Fruit fly (Drosophila melanogaster) whole organism, pupa: ENCODE data around the gene CG15767.

Experiments used
- CG10348 ChIP-seq: fragments of 200-800 bp; sonication (Bioruptor generic); IDR thresholded peaks from 2 replicates; pipeline ENCODE4 v1.3.6; 2022; ENCODE audit warnings: missing biosample characterization, missing genetic modification characterization
- CG12605 ChIP-seq: fragments of 200-800 bp; sonication (Bioruptor generic); IDR thresholded peaks from 2 replicates; pipeline ENCODE4 v1.3.6; 2022; ENCODE audit warnings: missing biosample characterization, missing genetic modification characterization
- CG13204 ChIP-seq: fragments of 200-800 bp; sonication (Bioruptor generic); optimal IDR thresholded peaks from 2 replicates; lab custom pipeline; 2018; ENCODE audit warnings: missing biosample characterization, mild to moderate bottlenecking, missing genetic modification characterization, moderate library complexity
- CG14655 ChIP-seq: fragments of 200-800 bp; sonication (Bioruptor generic); optimal IDR thresholded peaks from 3 replicates; lab custom pipeline; 2017; ENCODE audit warnings: mild to moderate bottlenecking, missing biosample characterization, missing genetic modification reagents, missing genetic modification characterization
- CG15710 ChIP-seq: fragments of 200-800 bp; sonication (Bioruptor generic); optimal IDR thresholded peaks from 2 replicates; lab custom pipeline; 2018; ENCODE audit warnings: missing biosample characterization, mild to moderate bottlenecking, missing genetic modification characterization, moderate library complexity
- CG17806 ChIP-seq: fragments of 200-800 bp; sonication (Bioruptor generic); optimal IDR thresholded peaks from 2 replicates; lab custom pipeline; 2018; ENCODE audit warnings: missing biosample characterization, mild to moderate bottlenecking, missing genetic modification characterization, moderate library complexity
- CG32121 ChIP-seq: fragments of 200-800 bp; sonication (Bioruptor generic); IDR thresholded peaks from 2 replicates; pipeline ENCODE4 v1.3.6; 2022; ENCODE audit warnings: missing biosample characterization, missing genetic modification characterization
- CG34367 ChIP-seq: fragments of 200-800 bp; sonication (Bioruptor generic); optimal IDR thresholded peaks from 2 replicates; lab custom pipeline; 2018; ENCODE audit warnings: missing biosample characterization, mild to moderate bottlenecking, missing genetic modification characterization
- CG4496 ChIP-seq: fragments of 200-800 bp; sonication (Bioruptor generic); IDR thresholded peaks from 3 replicates; pipeline ENCODE4 v1.3.6; 2022; ENCODE audit warnings: missing biosample characterization, missing genetic modification characterization
- CG8159 ChIP-seq: fragments of 200-800 bp; sonication (Bioruptor generic); optimal IDR thresholded peaks from 3 replicates; lab custom pipeline; 2018; ENCODE audit warnings: missing biosample characterization, mild to moderate bottlenecking, missing genetic modification characterization, moderate library complexity
- CG8301 ChIP-seq: fragments of 200-800 bp; sonication (Bioruptor generic); optimal IDR thresholded peaks from 2 replicates; lab custom pipeline; 2018; ENCODE audit warnings: missing biosample characterization, mild to moderate bottlenecking, missing genetic modification characterization
- CG9948 ChIP-seq: fragments of 200-800 bp; sonication (Bioruptor generic); optimal IDR thresholded peaks from 2 replicates; lab custom pipeline; 2018; ENCODE audit warnings: missing biosample characterization, mild to moderate bottlenecking, missing genetic modification characterization, moderate library complexity
- D1 ChIP-seq: fragments of 200-800 bp; sonication (Bioruptor generic); optimal IDR thresholded peaks from 2 replicates; lab custom pipeline; 2018; ENCODE audit warnings: missing biosample characterization, mild to moderate bottlenecking, missing genetic modification characterization, moderate library complexity
- EcR ChIP-seq: fragments of 200-800 bp; sonication (Bioruptor generic); optimal IDR thresholded peaks from 3 replicates; lab custom pipeline; 2019; ENCODE audit warnings: missing biosample characterization, missing genetic modification characterization, mild to moderate bottlenecking, moderate library complexity, missing genetic modification reagents
- Ets98B ChIP-seq: fragments of 200-800 bp; sonication (Bioruptor generic); IDR thresholded peaks from 2 replicates; pipeline ENCODE4 v1.3.6; 2022; ENCODE audit warnings: missing biosample characterization, missing genetic modification characterization
- Pif1A ChIP-seq: fragments of 200-800 bp; sonication (Bioruptor generic); optimal IDR thresholded peaks from 3 replicates; lab custom pipeline; 2016; ENCODE audit warnings: missing biosample characterization, missing genetic modification characterization
- Pif1B ChIP-seq: fragments of 200-800 bp; sonication (Bioruptor generic); optimal IDR thresholded peaks from 3 replicates; lab custom pipeline; 2016; ENCODE audit warnings: missing biosample characterization, missing genetic modification characterization
- Snoo ChIP-seq: fragments of 200-800 bp; sonication (Bioruptor generic); optimal IDR thresholded peaks from 3 replicates; lab custom pipeline; 2017; ENCODE audit warnings: missing biosample characterization, mild to moderate bottlenecking, missing genetic modification characterization, inconsistent platforms
- fd96Ca ChIP-seq: fragments of 200-800 bp; sonication (Bioruptor generic); IDR thresholded peaks from 3 replicates; pipeline ENCODE4 v1.3.6; 2022; ENCODE audit warnings: missing biosample characterization, missing genetic modification characterization
- gl ChIP-seq: fragments of 200-800 bp; sonication (Bioruptor generic); optimal IDR thresholded peaks from 2 replicates; lab custom pipeline; 2018; ENCODE audit warnings: missing biosample characterization, mild to moderate bottlenecking, missing genetic modification characterization
- rn ChIP-seq: fragments of 200-800 bp; sonication (Bioruptor generic); IDR thresholded peaks from 2 replicates; pipeline ENCODE4 v1.3.6; 2022; ENCODE audit warnings: missing biosample characterization, missing genetic modification characterization

The CG15767 gene

DNA sequence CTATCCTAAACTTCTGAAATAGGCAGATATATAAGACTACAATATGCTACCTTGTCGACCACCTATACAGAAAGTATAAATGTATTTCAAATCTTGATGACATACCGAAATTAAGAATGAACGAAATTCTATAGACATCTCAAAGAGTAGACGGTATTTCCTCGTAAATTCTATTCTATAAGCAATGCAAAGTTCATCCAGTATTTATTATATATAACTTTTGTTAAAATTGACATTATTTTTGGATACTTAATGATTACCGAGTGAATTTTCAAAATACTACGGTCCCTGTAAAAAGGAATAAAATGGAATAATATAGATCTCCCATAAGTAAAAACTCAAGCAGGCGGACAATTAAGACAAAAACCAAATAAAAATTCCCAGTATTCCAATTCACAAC, at the start of gene CG15767:
Gene CG15767 (plus strand): TSS at position 301 of the 400 bp plus-strand sequence.
- TF ChIP-seq Pif1A (GFP tag; lab: Kevin White, UChicago) (no peak), EcR (GFP tag; lab: Kevin White, UChicago) (no peak), Ets98B (GFP tag; lab: Robert Waterston, UW) (no peak), CG8301 (no peak), CG13204 (GFP tag; lab: Kevin White, UChicago) (no peak), Pif1B (GFP tag; lab: Kevin White, UChicago) (no peak), D1 (tag; lab: Kevin White, UChicago) (no peak), CG12605 (no peak), CG32121 (GFP tag; lab: Robert Waterston, UW) (no peak)

DNA sequence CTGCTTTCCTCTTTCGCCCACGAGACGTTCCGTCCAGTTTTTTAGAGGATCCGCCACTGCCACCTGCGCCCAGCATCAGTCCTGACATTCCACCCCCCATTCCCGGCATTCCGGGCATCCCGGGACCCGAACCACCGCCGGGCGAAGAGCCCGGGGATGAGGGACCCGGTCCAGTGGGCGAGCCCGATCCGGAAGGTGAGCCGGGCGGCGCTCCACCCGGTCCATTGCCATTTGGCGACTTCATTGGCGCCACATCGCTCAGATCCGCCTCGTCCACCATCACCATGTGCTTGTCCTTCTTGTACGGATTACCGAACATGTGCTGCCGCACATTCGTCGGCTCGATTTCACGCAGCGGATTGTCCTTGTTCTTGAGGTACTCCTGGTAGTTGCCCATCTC, 47.7 kb upstream of the CG15767 start:
- no peak for TF ChIP-seq CG13204 (GFP tag; lab: Kevin White, UChicago)
- no peak for TF ChIP-seq fd96Ca
- TF ChIP-seq CG8159 (tag; lab: Kevin White, UChicago), result no peak
- TF ChIP-seq CG10348, result no peak
- no peak for TF ChIP-seq gl (tag; lab: Kevin White, UChicago)
- no peak for TF ChIP-seq EcR (GFP tag; lab: Kevin White, UChicago)
- no peak for TF ChIP-seq CG4496
- no peak for TF ChIP-seq Snoo (tag; lab: Kevin White, UChicago)
- no peak for TF ChIP-seq CG8301
- no peak for TF ChIP-seq Pif1B (GFP tag; lab: Kevin White, UChicago)
- TF ChIP-seq Pif1A (GFP tag; lab: Kevin White, UChicago), result no peak
- TF ChIP-seq rn, result no peak
- TF ChIP-seq CG12605, result no peak
- TF ChIP-seq CG17806 (tag; lab: Kevin White, UChicago), result no peak
- no peak for TF ChIP-seq CG15710 (tag; lab: Kevin White, UChicago)
- TF ChIP-seq CG14655 (GFP tag; lab: Kevin White, UChicago), result no peak
- no peak for TF ChIP-seq D1 (tag; lab: Kevin White, UChicago)
- no peak for TF ChIP-seq CG34367
- TF ChIP-seq, all 21 proteins: peak for 0

DNA sequence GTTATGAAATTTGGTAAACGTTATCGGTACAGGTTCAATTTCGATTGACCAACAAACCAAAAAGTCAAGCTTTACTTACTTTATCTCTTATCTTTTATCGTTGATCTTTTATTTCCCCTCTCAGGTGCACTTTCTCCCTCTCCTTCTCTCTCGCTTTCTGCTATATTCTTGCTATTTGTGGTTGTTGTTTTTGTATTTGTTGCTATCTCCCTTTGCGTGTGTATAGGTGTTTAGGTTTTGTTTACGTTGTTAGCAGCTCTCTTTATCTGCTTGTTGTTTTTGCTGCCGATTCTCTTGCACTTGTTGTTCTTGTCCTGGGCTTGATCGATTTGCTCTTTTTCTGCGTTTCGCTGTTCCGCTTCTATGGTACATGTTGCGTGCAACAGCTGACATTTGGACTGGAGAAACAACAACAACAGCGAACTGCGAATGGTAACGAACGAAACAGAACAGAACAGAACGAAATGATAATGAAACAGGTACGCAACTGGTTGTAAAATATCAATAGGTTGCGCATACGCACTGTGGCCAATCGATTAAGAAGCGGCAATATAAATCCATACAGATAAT, 44.9 kb upstream of the CG15767 start:
- TF ChIP-seq Ets98B (GFP tag; lab: Robert Waterston, UW) (no peak), CG8301 (no peak), CG9948 (no peak), CG14655 (GFP tag; lab: Kevin White, UChicago) (no peak), Pif1A (GFP tag; lab: Kevin White, UChicago) (no peak), fd96Ca (no peak), Pif1B (GFP tag; lab: Kevin White, UChicago) (no peak), CG32121 (GFP tag; lab: Robert Waterston, UW) (no peak), D1 (tag; lab: Kevin White, UChicago) (no peak), CG15710 (tag; lab: Kevin White, UChicago) (no peak), CG4496 (no peak), CG8159 (tag; lab: Kevin White, UChicago) (no peak), EcR (GFP tag; lab: Kevin White, UChicago) (no peak), rn (no peak), Snoo (tag; lab: Kevin White, UChicago) (no peak), CG17806 (tag; lab: Kevin White, UChicago) (no peak), CG10348 (no peak)

DNA sequence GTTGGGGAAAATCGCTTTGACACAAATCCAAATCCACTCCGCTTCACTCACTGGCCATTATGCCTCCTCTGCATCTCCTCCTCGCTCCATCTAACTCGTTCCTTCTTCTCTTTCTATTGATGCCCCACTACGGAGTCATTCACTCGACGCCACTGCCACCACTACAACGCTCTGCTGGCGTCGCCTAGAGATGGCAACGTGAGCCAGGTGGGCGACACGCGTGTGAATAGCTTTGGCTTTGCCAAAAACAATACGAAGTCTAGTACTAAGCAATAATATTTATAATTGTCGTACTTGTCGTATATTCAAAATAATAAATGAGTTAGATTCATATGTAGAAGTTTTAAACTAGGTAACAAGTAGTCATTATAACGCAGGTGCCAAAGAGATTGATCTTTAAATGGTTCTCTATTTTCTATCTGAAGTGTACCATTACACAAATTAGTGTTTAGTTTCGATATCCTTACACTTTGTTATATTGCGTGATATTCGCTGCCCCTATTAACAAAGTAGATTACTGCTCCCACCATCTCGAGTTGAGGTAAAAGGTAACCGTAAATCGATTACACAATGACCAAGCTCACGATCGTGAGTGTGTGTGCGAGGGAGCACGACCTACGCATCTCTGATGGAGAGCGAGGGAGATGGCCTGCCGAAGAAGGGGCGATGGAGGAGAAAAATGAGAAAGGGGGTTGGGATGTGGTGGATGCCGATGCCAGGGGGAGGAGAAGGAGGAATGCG, 44.1 kb upstream of the CG15767 start:
- TF ChIP-seq CG34367 (no peak), CG4496 (peak; percentile 42; the same call in 1 of the 3 replicates), gl (tag; lab: Kevin White, UChicago) (no peak), Snoo (tag; lab: Kevin White, UChicago) (no peak), Pif1A (GFP tag; lab: Kevin White, UChicago) (no peak), CG13204 (GFP tag; lab: Kevin White, UChicago) (no peak), CG15710 (tag; lab: Kevin White, UChicago) (no peak), CG14655 (GFP tag; lab: Kevin White, UChicago) (peak; percentile 21), CG8301 (peak; percentile 20), CG10348 (no peak), Pif1B (GFP tag; lab: Kevin White, UChicago) (peak; percentile 15), CG32121 (GFP tag; lab: Robert Waterston, UW) (0 out of 2 replicates have a peak, but pooled peaks have one; percentile 13), EcR (GFP tag; lab: Kevin White, UChicago) (peak; percentile 46), D1 (tag; lab: Kevin White, UChicago) (no peak), CG8159 (tag; lab: Kevin White, UChicago) (no peak), Ets98B (GFP tag; lab: Robert Waterston, UW) (peak; percentile 37; the same call in 1 of the 2 replicates), fd96Ca (peak; percentile 64; the same call in 2 of the 3 replicates), rn (no peak), CG9948 (no peak), CG17806 (tag; lab: Kevin White, UChicago) (no peak), CG12605 (no peak)
